Worm (Caenorhabditis elegans) whole organism, late embryonic: Measurements from ENCODE around the gene C04B4.6.
A peak's percentile ranks its signal among the peaks of the same experiment; 100 is the strongest.

Experiments used
- C38D4.7 ChIP-seq: fragments of 200-800 bp; sonication (Bioruptor generic); optimal IDR thresholded peaks from 2 replicates; lab custom pipeline; 2018; ENCODE audit warnings: mild to moderate bottlenecking, missing genetic modification characterization, moderate library complexity, missing compliant biosample characterization
- K02D7.2 ChIP-seq: sonication (generic microtip); optimal IDR thresholded peaks from 2 replicates; lab custom pipeline; 2017; ENCODE audit warnings: mild to moderate bottlenecking, missing genetic modification characterization, missing compliant biosample characterization
- K09A11.1 ChIP-seq: sonication (generic microtip); optimal IDR thresholded peaks from 2 replicates; lab custom pipeline; 2017; ENCODE audit warnings: antibody characterized with exemption, mild to moderate bottlenecking, missing genetic modification characterization, missing compliant biosample characterization; ENCODE audit not compliant: insufficient read depth
- T23F11.4 ChIP-seq: fragments of 200-800 bp; sonication (Bioruptor generic); optimal IDR thresholded peaks from 2 replicates; lab custom pipeline; 2018; ENCODE audit warnings: mild to moderate bottlenecking, missing genetic modification characterization, missing compliant biosample characterization
- ahr-1 ChIP-seq: sonication (generic microtip); optimal IDR thresholded peaks from 2 replicates; lab custom pipeline; 2016; ENCODE audit warnings: missing genetic modification characterization, missing compliant biosample characterization
- ama-1 ChIP-seq: fragments of 150-350 bp; optimal IDR thresholded peaks from 2 replicates; lab custom pipeline; 2014
- ceh-14 ChIP-seq: sonication (generic microtip); optimal IDR thresholded peaks from 2 replicates; lab custom pipeline; 2016; ENCODE audit warnings: missing genotype, missing genetic modification characterization, missing compliant biosample characterization
- ceh-18 ChIP-seq: sonication (generic microtip); optimal IDR thresholded peaks from 2 replicates; lab custom pipeline; 2016; ENCODE audit warnings: missing genetic modification characterization, missing compliant biosample characterization
- ceh-30 ChIP-seq: fragments of 150-350 bp; optimal IDR thresholded peaks from 2 replicates; lab custom pipeline; 2014; ENCODE audit warnings: missing biosample characterization, missing genetic modification characterization
- ceh-31 ChIP-seq: sonication (generic microtip); optimal IDR thresholded peaks from 2 replicates; lab custom pipeline; 2016; ENCODE audit warnings: missing genetic modification characterization, missing compliant biosample characterization
- ceh-6 ChIP-seq: fragments of 200-800 bp; sonication (Bioruptor generic); optimal IDR thresholded peaks from 2 replicates; lab custom pipeline; 2018; ENCODE audit warnings: mild to moderate bottlenecking, missing genetic modification characterization, missing compliant biosample characterization
- ceh-9 ChIP-seq: sonication (generic microtip); optimal IDR thresholded peaks from 2 replicates; lab custom pipeline; 2016; ENCODE audit warnings: mild to moderate bottlenecking, missing genetic modification characterization, inconsistent platforms, missing compliant biosample characterization
- dve-1 ChIP-seq: sonication (generic microtip); optimal IDR thresholded peaks from 2 replicates; lab custom pipeline; 2017; ENCODE audit warnings: antibody characterized with exemption, mild to moderate bottlenecking, missing genetic modification characterization, missing compliant biosample characterization
- elt-2 ChIP-seq: sonication (generic microtip); optimal IDR thresholded peaks from 2 replicates; lab custom pipeline; 2016; ENCODE audit warnings: missing genetic modification reagents, missing genetic modification characterization, missing compliant biosample characterization
- elt-4 ChIP-seq: sonication (generic microtip); optimal IDR thresholded peaks from 2 replicates; lab custom pipeline; 2016; ENCODE audit warnings: missing genetic modification characterization, missing compliant biosample characterization
- fax-1 ChIP-seq: sonication (generic microtip); optimal IDR thresholded peaks from 2 replicates; lab custom pipeline; 2016; ENCODE audit warnings: missing genotype, missing genetic modification characterization, missing compliant biosample characterization
- fkh-6 ChIP-seq: sonication (generic microtip); optimal IDR thresholded peaks from 2 replicates; lab custom pipeline; 2016; ENCODE audit warnings: missing genetic modification characterization, missing compliant biosample characterization
- gmeb-2 ChIP-seq: sonication (generic microtip); optimal IDR thresholded peaks from 2 replicates; lab custom pipeline; 2016; ENCODE audit warnings: missing genetic modification characterization, inconsistent platforms, missing compliant biosample characterization
- hlh-15 ChIP-seq: sonication (generic microtip); optimal IDR thresholded peaks from 2 replicates; lab custom pipeline; 2016; ENCODE audit warnings: missing genetic modification characterization, missing compliant biosample characterization
- lin-11 ChIP-seq: fragments of 200-800 bp; sonication (Bioruptor generic); optimal IDR thresholded peaks from 2 replicates; lab custom pipeline; 2018; ENCODE audit warnings: mild to moderate bottlenecking, missing genetic modification characterization, missing compliant biosample characterization
- mec-3 ChIP-seq: sonication (generic microtip); optimal IDR thresholded peaks from 2 replicates; lab custom pipeline; 2016; ENCODE audit warnings: borderline replicate concordance, missing genetic modification characterization, missing compliant biosample characterization
- nfya-1 ChIP-seq: sonication (generic microtip); optimal IDR thresholded peaks from 2 replicates; lab custom pipeline; 2017; ENCODE audit warnings: missing genetic modification characterization, mild to moderate bottlenecking, missing compliant biosample characterization, antibody characterized with exemption, moderate library complexity
- nhr-232 ChIP-seq: sonication (generic microtip); optimal IDR thresholded peaks from 2 replicates; lab custom pipeline; 2016; ENCODE audit warnings: missing genetic modification characterization, missing compliant biosample characterization
- npax-4 ChIP-seq: sonication (generic microtip); optimal IDR thresholded peaks from 2 replicates; lab custom pipeline; 2016; ENCODE audit warnings: missing genetic modification characterization, missing compliant biosample characterization
- odd-2 ChIP-seq: sonication (generic microtip); optimal IDR thresholded peaks from 2 replicates; lab custom pipeline; 2017; ENCODE audit warnings: antibody characterized with exemption, mild to moderate bottlenecking, missing genetic modification characterization, missing compliant biosample characterization
- pag-3 ChIP-seq: sonication (generic microtip); optimal IDR thresholded peaks from 2 replicates; lab custom pipeline; 2016; ENCODE audit warnings: missing compliant biosample characterization, missing genetic modification characterization, borderline replicate concordance
- pha-2 ChIP-seq: sonication (generic microtip); optimal IDR thresholded peaks from 2 replicates; lab custom pipeline; 2017; ENCODE audit warnings: mild to moderate bottlenecking, missing genetic modification characterization, missing compliant biosample characterization
- pqm-1 ChIP-seq: sonication (generic microtip); optimal IDR thresholded peaks from 2 replicates; lab custom pipeline; 2016; ENCODE audit warnings: missing genetic modification characterization, missing compliant biosample characterization
- ref-2 ChIP-seq: sonication (generic microtip); optimal IDR thresholded peaks from 2 replicates; lab custom pipeline; 2016; ENCODE audit warnings: missing genetic modification characterization, missing compliant biosample characterization
- rnt-1 ChIP-seq: sonication (generic microtip); optimal IDR thresholded peaks from 2 replicates; lab custom pipeline; 2016; ENCODE audit warnings: missing genetic modification characterization, missing compliant biosample characterization
- sox-2 ChIP-seq: fragments of 200-800 bp; sonication (Bioruptor generic); IDR thresholded peaks from 2 replicates; pipeline ENCODE4 v1.3.6; 2022; ENCODE audit warnings: missing genetic modification reagents, missing genetic modification characterization, missing compliant biosample characterization
- sox-4 ChIP-seq: sonication (generic microtip); optimal IDR thresholded peaks from 2 replicates; lab custom pipeline; 2017; ENCODE audit warnings: mild to moderate bottlenecking, missing genetic modification characterization, inconsistent platforms, missing compliant biosample characterization
- syd-9 ChIP-seq: sonication (generic microtip); optimal IDR thresholded peaks from 2 replicates; lab custom pipeline; 2016; ENCODE audit warnings: mild to moderate bottlenecking, missing genetic modification characterization, moderate library complexity, missing compliant biosample characterization
- tbx-2 ChIP-seq: sonication (generic microtip); optimal IDR thresholded peaks from 2 replicates; lab custom pipeline; 2016; ENCODE audit warnings: missing genetic modification characterization, missing compliant biosample characterization
- tbx-7 ChIP-seq: sonication (generic microtip); optimal IDR thresholded peaks from 2 replicates; lab custom pipeline; 2016; ENCODE audit warnings: missing genotype, missing genetic modification characterization, missing compliant biosample characterization
- unc-3 ChIP-seq, 2 experiments: fragments of 200-800 bp in 1 of 2; sonication (Bioruptor generic) in 1 of 2; sonication (generic microtip) in 1 of 2; conservative IDR thresholded peaks in 1 of 2; optimal IDR thresholded peaks in 1 of 2; 2 replicates each; pipeline versions ENCODE4 v1.3.6 to Lab custom; 2016 to 2022; ENCODE audit warnings: missing compliant biosample characterization in 2 of 2, missing genetic modification characterization in 2 of 2, missing genetic modification reagents in 1 of 2
- unc-55 ChIP-seq: sonication (generic microtip); optimal IDR thresholded peaks from 2 replicates; lab custom pipeline; 2017; ENCODE audit warnings: missing biosample characterization, missing genetic modification reagents, missing genetic modification characterization
- unc-86 ChIP-seq: sonication (generic microtip); optimal IDR thresholded peaks from 2 replicates; lab custom pipeline; 2016; ENCODE audit warnings: missing genetic modification characterization, missing compliant biosample characterization
- zip-5 ChIP-seq: sonication (generic microtip); optimal IDR thresholded peaks from 2 replicates; lab custom pipeline; 2016; ENCODE audit warnings: missing genetic modification characterization, missing compliant biosample characterization

C04B4.6 gene

ce11 chrX:12275577-12275976 is at the start of gene C04B4.6:
Gene C04B4.6 (minus strand): TSS chrX:12275677.
- TF ChIP-seq sox-2 (GFP tag; lab: Robert Waterston, UW) (no peak), ref-2 (tag; lab: Kevin White, UChicago) (no peak), elt-4 (no peak), rnt-1 (no peak), odd-2 (tag; lab: Kevin White, UChicago) (no peak), dve-1 (tag; lab: Kevin White, UChicago) (no peak), ceh-18 (tag; lab: Kevin White, UChicago) (no peak), unc-3 (GFP tag; conservative IDR thresholded peaks at IDR 0.05; lab: Robert Waterston, UW) (no peak), unc-3 (tag; optimal IDR thresholded peaks at IDR 0.05; lab: Kevin White, UChicago) (no peak), npax-4 (no peak), sox-4 (tag; lab: Kevin White, UChicago) (no peak), unc-86 (no peak)
- TF ChIP-seq, all 69 proteins: peak for 0

- TF ChIP-seq ama-1 = no peak
- no peak for TF ChIP-seq elt-4
- no peak for TF ChIP-seq nhr-232 (tag; lab: Kevin White, UChicago)
- no peak for TF ChIP-seq hlh-15 (tag; lab: Kevin White, UChicago)
- TF ChIP-seq pag-3 (tag; lab: Kevin White, UChicago) = no peak
- no peak for TF ChIP-seq ceh-6 (GFP tag; lab: Kevin White, UChicago)
- TF ChIP-seq syd-9 (tag; lab: Kevin White, UChicago) = no peak
- TF ChIP-seq T23F11.4 = no peak
- no peak for TF ChIP-seq K02D7.2
- no peak for TF ChIP-seq tbx-7
- no peak for TF ChIP-seq ahr-1 (tag; lab: Kevin White, UChicago)
- no peak for TF ChIP-seq elt-2 (tag; lab: Kevin White, UChicago)
- TF ChIP-seq fkh-6 (tag; lab: Kevin White, UChicago) = no peak
- TF ChIP-seq pqm-1 = no peak
- no peak for TF ChIP-seq unc-3 (GFP tag; conservative IDR thresholded peaks at IDR 0.05; lab: Robert Waterston, UW)
- TF ChIP-seq unc-3 (tag; optimal IDR thresholded peaks at IDR 0.05; lab: Kevin White, UChicago) = no peak
- TF ChIP-seq fax-1 (tag; lab: Kevin White, UChicago) = no peak
Observed at ce11 chrX:12323439-12323838, 48.0 kb upstream of the C04B4.6 start, which contains the start of gene srd-40. Gene srd-40 (plus strand): TSS chrX:12323739.

- TF ChIP-seq ceh-9 (tag; lab: Kevin White, UChicago) (no peak), lin-11 (no peak), ceh-31 (no peak), zip-5 (tag; lab: Kevin White, UChicago) (no peak), unc-86 (no peak), syd-9 (tag; lab: Kevin White, UChicago) (no peak), nfya-1 (tag; lab: Kevin White, UChicago) (no peak), ama-1 (no peak), ref-2 (tag; lab: Kevin White, UChicago) (no peak), hlh-15 (tag; lab: Kevin White, UChicago) (no peak), sox-2 (GFP tag; lab: Robert Waterston, UW) (no peak), ceh-18 (tag; lab: Kevin White, UChicago) (no peak), dve-1 (tag; lab: Kevin White, UChicago) (no peak), C38D4.7 (GFP tag; lab: Kevin White, UChicago) (no peak), gmeb-2 (no peak)
Observed at ce11 chrX:12321357-12321756, 45.9 kb upstream of the C04B4.6 start, which contains the start of gene F17A2.13. Gene F17A2.13 (plus strand): TSS chrX:12321657.

- TF ChIP-seq mec-3 (tag; lab: Kevin White, UChicago) (no peak), ceh-18 (tag; lab: Kevin White, UChicago) (no peak), syd-9 (tag; lab: Kevin White, UChicago) (no peak), unc-55 (GFP tag; lab: Kevin White, UChicago) (peak; percentile 49), ceh-14 (tag; lab: Kevin White, UChicago) (no peak), K09A11.1 (tag; lab: Kevin White, UChicago) (no peak), pha-2 (tag; lab: Kevin White, UChicago) (no peak), elt-2 (tag; lab: Kevin White, UChicago) (peak; percentile 26), ceh-31 (no peak), tbx-2 (tag; lab: Kevin White, UChicago) (peak; percentile 35), ceh-30 (tag; lab: Kevin White, UChicago) (no peak), fax-1 (tag; lab: Kevin White, UChicago) (no peak)
- TF ChIP-seq, all 69 proteins: peak for 3
Observed at ce11 chrX:12320737-12321136, 45.3 kb upstream of the C04B4.6 start, which contains the start of gene ceh-40. Gene ceh-40 (minus strand): TSS chrX:12320777.
